ENCODE assay signal across 1 fruit fly cellular context in genomic region chr2L:1427792-1428191, dm6.
TF ChIP-seq lines count a peak whose summit lies in the region.

No protein-coding gene starts in this region.

TF ChIP-seq in whole organism, embryonic, 481 proteins besides CTCF, POLR2A, EP300 and RAD21 (continued from another document and continues in another):
- TF ChIP-seq CG43689 (GFP tag; IDR thresholded peaks at IDR 0.05; lab: Robert Waterston, UW), result peak; percentile 44
- TF ChIP-seq Awh (GFP tag; IDR thresholded peaks at IDR 0.05; lab: Robert Waterston, UW), result peak; percentile 9; the same call in 1 of the 2 replicates
- peak; percentile 10 for TF ChIP-seq tin (GFP tag; optimal IDR thresholded peaks at IDR 0.05; lab: Kevin White, UChicago)
- no peak for TF ChIP-seq CG4707 (GFP tag; optimal IDR thresholded peaks at IDR 0.05; lab: Kevin White, UChicago)
- peak; percentile 27 for TF ChIP-seq Oli (tag; optimal IDR thresholded peaks at IDR 0.05; lab: Kevin White, UChicago)
- TF ChIP-seq CG7786 (GFP tag; optimal IDR thresholded peaks at IDR 0.05; lab: Kevin White, UChicago), result peak; percentile 40
- peak; percentile 66 for TF ChIP-seq slbo (GFP tag; IDR thresholded peaks at IDR 0.05; lab: Robert Waterston, UW)
- no peak for TF ChIP-seq Opbp (GFP tag; IDR thresholded peaks at IDR 0.05; lab: Robert Waterston, UW; ENCODE audit: partially characterized antibody)
- TF ChIP-seq Dref (GFP tag; IDR thresholded peaks at IDR 0.05; lab: Robert Waterston, UW), result no peak
- TF ChIP-seq dmrt11E (tag; optimal IDR thresholded peaks at IDR 0.05; lab: Kevin White, UChicago), result peak; percentile 52
- TF ChIP-seq Tbp (GFP tag; optimal IDR thresholded peaks at IDR 0.05; lab: Kevin White, UChicago), result no peak
- TF ChIP-seq CG6654 (GFP tag; optimal IDR thresholded peaks at IDR 0.05; lab: Kevin White, UChicago), result no peak
- TF ChIP-seq CG11560 (tag; IDR thresholded peaks at IDR 0.05; lab: Robert Waterston, UW), result no peak
- TF ChIP-seq D19B (GFP tag; optimal IDR thresholded peaks at IDR 0.05; lab: Kevin White, UChicago), result no peak
- TF ChIP-seq CG10462 (GFP tag; optimal IDR thresholded peaks at IDR 0.05; lab: Kevin White, UChicago), result no peak
- TF ChIP-seq CG3838 (GFP tag; optimal IDR thresholded peaks at IDR 0.05; lab: Kevin White, UChicago), result peak; percentile 19
- TF ChIP-seq CG15514 (GFP tag; optimal IDR thresholded peaks at IDR 0.05; lab: Kevin White, UChicago), result no peak
- no peak for TF ChIP-seq unc-4 (GFP tag; IDR thresholded peaks at IDR 0.05; lab: Robert Waterston, UW; ENCODE audit: partially characterized antibody)
- no peak for TF ChIP-seq CG9797 (GFP tag; optimal IDR thresholded peaks at IDR 0.05; lab: Kevin White, UChicago)
- no peak for TF ChIP-seq Sin3A (optimal IDR thresholded peaks at IDR 0.05; lab: Kevin White, UChicago)
- TF ChIP-seq danr (GFP tag; IDR thresholded peaks at IDR 0.05; lab: Robert Waterston, UW), result no peak
- no peak for TF ChIP-seq CG3847 (GFP tag; IDR thresholded peaks at IDR 0.05; lab: Robert Waterston, UW)
- no peak for TF ChIP-seq CG7556 (GFP tag; optimal IDR thresholded peaks at IDR 0.05; lab: Kevin White, UChicago)
- no peak for TF ChIP-seq Asciz (GFP tag; optimal IDR thresholded peaks at IDR 0.05; lab: Kevin White, UChicago)
- peak; percentile 45 for TF ChIP-seq CG4282 (GFP tag; optimal IDR thresholded peaks at IDR 0.05; lab: Kevin White, UChicago)
- TF ChIP-seq CG3163 (GFP tag; optimal IDR thresholded peaks at IDR 0.05; lab: Kevin White, UChicago), result no peak
- TF ChIP-seq Ets65A (GFP tag; lab: Kevin White, UChicago), result no peak
- TF ChIP-seq CG7839 (tag; optimal IDR thresholded peaks at IDR 0.05; lab: Kevin White, UChicago), result peak; percentile 54
- peak; percentile 9 for TF ChIP-seq phol (tag; optimal IDR thresholded peaks at IDR 0.05; lab: Kevin White, UChicago)
- no peak for TF ChIP-seq gce (GFP tag; IDR thresholded peaks at IDR 0.05; lab: Robert Waterston, UW)
- no peak for TF ChIP-seq CrebB (tag; optimal IDR thresholded peaks at IDR 0.05; lab: Kevin White, UChicago)
- TF ChIP-seq nom (GFP tag; optimal IDR thresholded peaks at IDR 0.05; lab: Kevin White, UChicago), result peak; percentile 16
- TF ChIP-seq pita (GFP tag; optimal IDR thresholded peaks at IDR 0.05; lab: Kevin White, UChicago), result no peak
- peak; percentile 27; the same call in 1 of the 2 replicates for TF ChIP-seq ttk (GFP tag; IDR thresholded peaks at IDR 0.05; lab: Robert Waterston, UW)
- no peak for TF ChIP-seq her (GFP tag; optimal IDR thresholded peaks at IDR 0.05; lab: Kevin White, UChicago)
- TF ChIP-seq da (GFP tag; optimal IDR thresholded peaks at IDR 0.05; lab: Kevin White, UChicago), result no peak
- peak; percentile 15 for TF ChIP-seq pum (GFP tag; optimal IDR thresholded peaks at IDR 0.05; lab: Kevin White, UChicago)
- peak; percentile 58 for TF ChIP-seq Ptx1 (GFP tag; IDR thresholded peaks at IDR 0.05; lab: Robert Waterston, UW)
- no peak for TF ChIP-seq Six4 (GFP tag; optimal IDR thresholded peaks at IDR 0.05; lab: Kevin White, UChicago)
- no peak for TF ChIP-seq chm (GFP tag; IDR thresholded peaks at IDR 0.05; lab: Robert Waterston, UW)
- no peak for TF ChIP-seq CG34376 (GFP tag; optimal IDR thresholded peaks at IDR 0.05; lab: Kevin White, UChicago)
- TF ChIP-seq CG9215 (GFP tag; IDR thresholded peaks at IDR 0.05; lab: Robert Waterston, UW), result no peak
- TF ChIP-seq chif (GFP tag; optimal IDR thresholded peaks at IDR 0.05; lab: Kevin White, UChicago), result peak; percentile 24 to 50
- peak; percentile 46; the same call in 1 of the 3 replicates for TF ChIP-seq CG11695 (GFP tag; IDR thresholded peaks at IDR 0.05; lab: Robert Waterston, UW)
- no peak for TF ChIP-seq CG10321 (GFP tag; IDR thresholded peaks at IDR 0.05; lab: Robert Waterston, UW)
- no peak for TF ChIP-seq D (optimal IDR thresholded peaks at IDR 0.05; lab: Kevin White, UChicago)
- TF ChIP-seq D (GFP tag; optimal IDR thresholded peaks at IDR 0.05; lab: Kevin White, UChicago), result no peak
- no peak for TF ChIP-seq Camta (GFP tag; optimal IDR thresholded peaks at IDR 0.05; lab: Kevin White, UChicago)
- TF ChIP-seq peb (GFP tag; IDR thresholded peaks at IDR 0.05; lab: Robert Waterston, UW), result peak; percentile 54
- no peak for TF ChIP-seq YL-1 (GFP tag; optimal IDR thresholded peaks at IDR 0.05; lab: Kevin White, UChicago)
- TF ChIP-seq bigmax (GFP tag; optimal IDR thresholded peaks at IDR 0.05; lab: Kevin White, UChicago), result no peak
- no peak for TF ChIP-seq pzg (GFP tag; optimal IDR thresholded peaks at IDR 0.05; lab: Kevin White, UChicago)
- TF ChIP-seq corto (GFP tag; optimal IDR thresholded peaks at IDR 0.05; lab: Kevin White, UChicago), result no peak
- TF ChIP-seq sens (GFP tag; lab: Kevin White, UChicago), result peak; percentile 81
- peak; percentile 41 for TF ChIP-seq HLH3B (GFP tag; IDR thresholded peaks at IDR 0.05; lab: Robert Waterston, UW)
- peak; percentile 58; the same call in 2 of the 3 replicates for TF ChIP-seq otp (GFP tag; IDR thresholded peaks at IDR 0.05; lab: Robert Waterston, UW)
- TF ChIP-seq CG8388 (GFP tag; optimal IDR thresholded peaks at IDR 0.05; lab: Kevin White, UChicago), result peak; percentile 21
- 0 out of 2 replicates have a peak, but pooled peaks have one; percentile 18 for TF ChIP-seq CG4404 (GFP tag; IDR thresholded peaks at IDR 0.05; lab: Robert Waterston, UW)
- TF ChIP-seq CG16815 (GFP tag; optimal IDR thresholded peaks at IDR 0.05; lab: Kevin White, UChicago), result peak; percentile 39
- no peak for TF ChIP-seq luna (GFP tag; optimal IDR thresholded peaks at IDR 0.05; lab: Kevin White, UChicago)
- no peak for TF ChIP-seq psq (GFP tag; optimal IDR thresholded peaks at IDR 0.05; lab: Kevin White, UChicago)
- TF ChIP-seq vfl (GFP tag; optimal IDR thresholded peaks at IDR 0.05; lab: Kevin White, UChicago), result no peak
- TF ChIP-seq bsh (GFP tag; optimal IDR thresholded peaks at IDR 0.05; lab: Kevin White, UChicago), result peak; percentile 17 to 52
- TF ChIP-seq Ets97D (GFP tag; optimal IDR thresholded peaks at IDR 0.05; lab: Kevin White, UChicago), result no peak
- TF ChIP-seq CG17359 (tag; optimal IDR thresholded peaks at IDR 0.05; lab: Kevin White, UChicago), result peak; percentile 11
- TF ChIP-seq CG32767 (GFP tag; IDR thresholded peaks at IDR 0.05; lab: Robert Waterston, UW), result no peak
- peak; percentile 14 for TF ChIP-seq tap (tag; optimal IDR thresholded peaks at IDR 0.05; lab: Kevin White, UChicago)
- TF ChIP-seq bowl (GFP tag; IDR thresholded peaks at IDR 0.05; lab: Robert Waterston, UW), result 0 out of 2 replicates have a peak, but pooled peaks have one; percentile 51
- TF ChIP-seq CG12219 (GFP tag; optimal IDR thresholded peaks at IDR 0.05; lab: Kevin White, UChicago), result no peak
- TF ChIP-seq Dll (GFP tag; IDR thresholded peaks at IDR 0.05; lab: Robert Waterston, UW; ENCODE audit: partially characterized antibody), result 0 out of 4 replicates have a peak, but pooled peaks have one; percentile 19
- TF ChIP-seq lilli (GFP tag; optimal IDR thresholded peaks at IDR 0.05; lab: Kevin White, UChicago), result no peak
- 0 out of 2 replicates have a peak, but pooled peaks have one; percentile 31 for TF ChIP-seq CG14014 (GFP tag; IDR thresholded peaks at IDR 0.05; lab: Robert Waterston, UW)
- TF ChIP-seq CG10979 (tag; optimal IDR thresholded peaks at IDR 0.05; lab: Kevin White, UChicago), result peak; percentile 20
- TF ChIP-seq Chrac-16 (GFP tag; optimal IDR thresholded peaks at IDR 0.05; lab: Kevin White, UChicago), result peak; percentile 28
- TF ChIP-seq chinmo (GFP tag; IDR thresholded peaks at IDR 0.05; lab: Robert Waterston, UW; ENCODE audit: partially characterized antibody), result no peak
- peak; percentile 69 for TF ChIP-seq Sox102F (GFP tag; optimal IDR thresholded peaks at IDR 0.05; lab: Kevin White, UChicago)
- no peak for TF ChIP-seq CG15011 (GFP tag; optimal IDR thresholded peaks at IDR 0.05; lab: Kevin White, UChicago)
- TF ChIP-seq H15 (GFP tag; IDR thresholded peaks at IDR 0.05; lab: Robert Waterston, UW), result no peak
- TF ChIP-seq sug (tag; optimal IDR thresholded peaks at IDR 0.05; lab: Kevin White, UChicago), result no peak
- TF ChIP-seq vvl (GFP tag; IDR thresholded peaks at IDR 0.05; lab: Robert Waterston, UW), result peak; percentile 59
- TF ChIP-seq CG4854 (GFP tag; optimal IDR thresholded peaks at IDR 0.05; lab: Kevin White, UChicago), result no peak
- no peak for TF ChIP-seq caup (GFP tag; optimal IDR thresholded peaks at IDR 0.05; lab: Kevin White, UChicago; ENCODE audit: severe bottlenecking)
- no peak for TF ChIP-seq inv (GFP tag; IDR thresholded peaks at IDR 0.05; lab: Robert Waterston, UW; ENCODE audit: partially characterized antibody)
- no peak for TF ChIP-seq CG12299 (tag; optimal IDR thresholded peaks at IDR 0.05; lab: Kevin White, UChicago)
- TF ChIP-seq row (GFP tag; IDR thresholded peaks at IDR 0.05; lab: Robert Waterston, UW), result peak; percentile 42
- 0 out of 3 replicates have a peak, but pooled peaks have one; percentile 22 for TF ChIP-seq CG11456 (GFP tag; IDR thresholded peaks at IDR 0.05; lab: Robert Waterston, UW)
- TF ChIP-seq mld (GFP tag; IDR thresholded peaks at IDR 0.05; lab: Robert Waterston, UW; ENCODE audit: partially characterized antibody), result no peak
- no peak for TF ChIP-seq Dfd (GFP tag; optimal IDR thresholded peaks at IDR 0.05; lab: Kevin White, UChicago)
- TF ChIP-seq maf-S (GFP tag; optimal IDR thresholded peaks at IDR 0.05; lab: Kevin White, UChicago), result no peak
- TF ChIP-seq CG2202 (tag; optimal IDR thresholded peaks at IDR 0.05; lab: Kevin White, UChicago), result peak; percentile 1
- no peak for TF ChIP-seq BtbVII (GFP tag; optimal IDR thresholded peaks at IDR 0.05; lab: Kevin White, UChicago)
- peak; percentile 58; the same call in 1 of the 3 replicates for TF ChIP-seq ken (GFP tag; IDR thresholded peaks at IDR 0.05; lab: Robert Waterston, UW)
- TF ChIP-seq vnd (GFP tag; IDR thresholded peaks at IDR 0.05; lab: Robert Waterston, UW; ENCODE audit: partially characterized antibody), result no peak
- no peak for TF ChIP-seq Jarid2 (GFP tag; optimal IDR thresholded peaks at IDR 0.05; lab: Kevin White, UChicago)
- TF ChIP-seq Side (GFP tag; optimal IDR thresholded peaks at IDR 0.05; lab: Kevin White, UChicago), result no peak
- TF ChIP-seq wek (GFP tag; optimal IDR thresholded peaks at IDR 0.05; lab: Kevin White, UChicago), result no peak
- 0 out of 2 replicates have a peak, but pooled peaks have one; percentile 12 for TF ChIP-seq CG1024 (GFP tag; IDR thresholded peaks at IDR 0.05; lab: Robert Waterston, UW)
- no peak for TF ChIP-seq bcd (GFP tag; optimal IDR thresholded peaks at IDR 0.05; lab: Kevin White, UChicago)
- TF ChIP-seq CG3726 (GFP tag; IDR thresholded peaks at IDR 0.05; lab: Robert Waterston, UW), result peak; percentile 60; the same call in 1 of the 3 replicates
- TF ChIP-seq Antp (GFP tag; optimal IDR thresholded peaks at IDR 0.05; lab: Kevin White, UChicago), result no peak
- no peak for TF ChIP-seq h (optimal IDR thresholded peaks at IDR 0.05; lab: Kevin White, UChicago)
- peak; percentile 43 for TF ChIP-seq ATbp (GFP tag; optimal IDR thresholded peaks at IDR 0.05; lab: Kevin White, UChicago)
- no peak for TF ChIP-seq Fer1 (GFP tag; optimal IDR thresholded peaks at IDR 0.05; lab: Kevin White, UChicago)
- TF ChIP-seq disco-r (GFP tag; optimal IDR thresholded peaks at IDR 0.05; lab: Kevin White, UChicago), result peak; percentile 21
- peak; percentile 51 for TF ChIP-seq PHDP (tag; optimal IDR thresholded peaks at IDR 0.05; lab: Kevin White, UChicago)
- peak; percentile 41 for TF ChIP-seq fd96Cb (tag; optimal IDR thresholded peaks at IDR 0.05; lab: Kevin White, UChicago)
- no peak for TF ChIP-seq Lim3 (GFP tag; IDR thresholded peaks at IDR 0.05; lab: Robert Waterston, UW)
- TF ChIP-seq trem (tag; optimal IDR thresholded peaks at IDR 0.05; lab: Kevin White, UChicago), result no peak
- TF ChIP-seq CG15601 (tag; optimal IDR thresholded peaks at IDR 0.05; lab: Kevin White, UChicago), result no peak
- TF ChIP-seq hkb (optimal IDR thresholded peaks at IDR 0.05; lab: Kevin White, UChicago), result no peak
- no peak for TF ChIP-seq hkb (GFP tag; IDR thresholded peaks at IDR 0.05; lab: Robert Waterston, UW)
- TF ChIP-seq sens-2 (GFP tag; IDR thresholded peaks at IDR 0.05; lab: Robert Waterston, UW), result no peak
- 0 out of 2 replicates have a peak, but pooled peaks have one; percentile 11 for TF ChIP-seq ranshi (GFP tag; IDR thresholded peaks at IDR 0.05; lab: Robert Waterston, UW)
- no peak for TF ChIP-seq CG30403 (GFP tag; optimal IDR thresholded peaks at IDR 0.05; lab: Kevin White, UChicago)
- no peak for TF ChIP-seq CG11696 (GFP tag; IDR thresholded peaks at IDR 0.05; lab: Robert Waterston, UW)
- 0 out of 3 replicates have a peak, but pooled peaks have one; percentile 38 for TF ChIP-seq zfh1 (GFP tag; IDR thresholded peaks at IDR 0.05; lab: Robert Waterston, UW)
- TF ChIP-seq CG18599 (GFP tag; optimal IDR thresholded peaks at IDR 0.05; lab: Kevin White, UChicago), result no peak
- TF ChIP-seq gem (tag; optimal IDR thresholded peaks at IDR 0.05; lab: Kevin White, UChicago), result peak; percentile 69
- TF ChIP-seq Ssrp (tag; optimal IDR thresholded peaks at IDR 0.05; lab: Kevin White, UChicago), result no peak
- TF ChIP-seq mirr (GFP tag; optimal IDR thresholded peaks at IDR 0.05; lab: Kevin White, UChicago), result no peak
- TF ChIP-seq fd64A (GFP tag; optimal IDR thresholded peaks at IDR 0.05; lab: Kevin White, UChicago), result no peak
- peak; percentile 74 for TF ChIP-seq Med (GFP tag; lab: Kevin White, UChicago)
- TF ChIP-seq CG8765 (GFP tag; IDR thresholded peaks at IDR 0.05; lab: Robert Waterston, UW), result 0 out of 2 replicates have a peak, but pooled peaks have one; percentile 39
- peak; percentile 22 for TF ChIP-seq CG12391 (tag; optimal IDR thresholded peaks at IDR 0.05; lab: Kevin White, UChicago)
- no peak for TF ChIP-seq lola (GFP tag; optimal IDR thresholded peaks at IDR 0.05; lab: Kevin White, UChicago)
- no peak for TF ChIP-seq jigr1 (GFP tag; IDR thresholded peaks at IDR 0.05; lab: Robert Waterston, UW)
- no peak for TF ChIP-seq NfI (GFP tag; optimal IDR thresholded peaks at IDR 0.05; lab: Kevin White, UChicago)
- no peak for TF ChIP-seq CG6254 (GFP tag; optimal IDR thresholded peaks at IDR 0.05; lab: Kevin White, UChicago)
- peak; percentile 40; the same call in 1 of the 2 replicates for TF ChIP-seq Xrp1 (GFP tag; IDR thresholded peaks at IDR 0.05; lab: Robert Waterston, UW)
- no peak for TF ChIP-seq sc (optimal IDR thresholded peaks at IDR 0.05; lab: Kevin White, UChicago)
- TF ChIP-seq sc (GFP tag; optimal IDR thresholded peaks at IDR 0.05; lab: Kevin White, UChicago), result peak; percentile 33
- no peak for TF ChIP-seq CG17186 (GFP tag; optimal IDR thresholded peaks at IDR 0.05; lab: Kevin White, UChicago)
- no peak for TF ChIP-seq sqz (GFP tag; optimal IDR thresholded peaks at IDR 0.05; lab: Kevin White, UChicago)
- no peak for TF ChIP-seq zen (tag; optimal IDR thresholded peaks at IDR 0.05; lab: Kevin White, UChicago)
